Worm (Caenorhabditis elegans) whole organism, mixed stage, embryonic: ENCODE data around the gene dpy-21.

ENCODE experiments used
- bed-3 ChIP-seq: fragments of 200-800 bp; sonication (Bioruptor generic); optimal IDR thresholded peaks from 3 replicates; lab custom pipeline; 2018; ENCODE audit warnings: mild to moderate bottlenecking, missing genetic modification characterization, moderate library complexity, missing compliant biosample characterization
- blmp-1 ChIP-seq: fragments of 150-350 bp; optimal IDR thresholded peaks from 2 replicates; lab custom pipeline; 2014; ENCODE audit warnings: missing biosample characterization, missing genetic modification characterization
- cnd-1 ChIP-seq: fragments of 200-800 bp; sonication (Bioruptor generic); optimal IDR thresholded peaks from 2 replicates; lab custom pipeline; 2018; ENCODE audit warnings: mild to moderate bottlenecking, missing genetic modification characterization, missing compliant biosample characterization
- hlh-1 ChIP-seq: fragments of 150-350 bp; optimal IDR thresholded peaks from 2 replicates; lab custom pipeline; 2014; ENCODE audit warnings: missing biosample characterization, missing genetic modification reagents, missing genetic modification characterization
- lin-13 ChIP-seq: fragments of 150-350 bp; optimal IDR thresholded peaks from 2 replicates; lab custom pipeline; 2014; ENCODE audit warnings: missing biosample characterization, missing genetic modification characterization
- lsy-2 ChIP-seq: fragments of 150-350 bp; optimal IDR thresholded peaks from 2 replicates; lab custom pipeline; 2014; ENCODE audit warnings: missing biosample characterization, missing genetic modification characterization
- nhr-12 ChIP-seq: fragments of 150-350 bp; optimal IDR thresholded peaks from 2 replicates; lab custom pipeline; 2014; ENCODE audit warnings: missing biosample characterization, missing genetic modification characterization
- nhr-2 ChIP-seq: fragments of 150-350 bp; optimal IDR thresholded peaks from 2 replicates; lab custom pipeline; 2014; ENCODE audit warnings: missing biosample characterization, missing genetic modification characterization
- nhr-237 ChIP-seq: fragments of 150-350 bp; optimal IDR thresholded peaks from 2 replicates; lab custom pipeline; 2014; ENCODE audit warnings: missing biosample characterization, missing genetic modification characterization
- nhr-28 ChIP-seq: fragments of 150-350 bp; optimal IDR thresholded peaks from 2 replicates; lab custom pipeline; 2014; ENCODE audit warnings: missing biosample characterization, missing genetic modification characterization
- pha-4 ChIP-seq: fragments of 150-350 bp; optimal IDR thresholded peaks from 2 replicates; lab custom pipeline; 2018; ENCODE audit warnings: missing biosample characterization, missing genetic modification reagents, missing genetic modification characterization
- unc-39 ChIP-seq: fragments of 150-350 bp; optimal IDR thresholded peaks from 2 replicates; lab custom pipeline; 2014; ENCODE audit warnings: missing biosample characterization, missing genetic modification characterization
- unc-62 ChIP-seq: fragments of 150-350 bp; optimal IDR thresholded peaks from 2 replicates; lab custom pipeline; 2014; ENCODE audit warnings: missing biosample characterization, missing genetic modification reagents, missing genetic modification characterization
- ztf-11 ChIP-seq: fragments of 150-350 bp; optimal IDR thresholded peaks from 2 replicates; lab custom pipeline; 2014; ENCODE audit warnings: missing biosample characterization, missing genetic modification characterization

DNA sequence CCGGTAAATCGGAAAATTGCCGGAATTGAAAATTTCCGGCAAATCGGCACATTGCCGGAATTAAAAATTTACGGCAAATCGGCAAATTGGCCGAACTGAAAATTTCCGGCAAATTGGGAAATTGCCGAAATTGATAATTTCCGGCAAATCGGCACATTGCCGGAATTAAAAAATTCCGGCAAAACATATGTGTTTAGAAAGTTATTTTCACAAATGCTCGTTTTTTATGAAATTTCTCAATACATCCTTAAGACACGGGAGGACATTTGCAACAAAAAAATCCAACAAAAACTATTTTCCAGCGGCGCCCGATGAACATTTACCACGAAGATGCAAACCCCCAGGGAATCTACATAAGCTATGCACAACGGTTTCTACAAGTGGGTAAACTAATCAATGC is 30.3 kb downstream of the dpy-21 start, which contains the start of gene C06H5.8:
- TF ChIP-seq blmp-1 (no peak), nhr-2 (no peak), ztf-11 (tag; lab: Kevin White, UChicago) (no peak), nhr-12 (tag; lab: Kevin White, UChicago) (no peak), unc-62 (GFP tag; lab: Kevin White, UChicago) (no peak), nhr-28 (tag; lab: Kevin White, UChicago) (no peak), hlh-1 (no peak), pha-4 (tag; lab: Kevin White, UChicago) (no peak), unc-39 (tag; lab: Kevin White, UChicago) (no peak), lin-13 (tag; lab: Kevin White, UChicago) (no peak), bed-3 (GFP tag; lab: Kevin White, UChicago) (no peak), cnd-1 (tag; lab: Kevin White, UChicago) (no peak), nhr-237 (tag; lab: Kevin White, UChicago) (no peak), lsy-2 (tag; lab: Kevin White, UChicago) (no peak)
